Worm (Caenorhabditis elegans): ENCODE results near the gene B0228.6.

- TF ChIP-seq T22C8.4 (GFP tag; IDR thresholded peaks at IDR 0.05) (no peak), flt-1 (GFP tag; IDR thresholded peaks at IDR 0.05) (no peak), tab-1 (GFP tag; IDR thresholded peaks at IDR 0.05) (no peak), klf-2 (GFP tag; conservative IDR thresholded peaks at IDR 0.05) (no peak), ref-1 (GFP tag; conservative IDR thresholded peaks at IDR 0.05) (no peak), ztf-29 (GFP tag; IDR thresholded peaks at IDR 0.05) (no peak), cog-1 (tag; optimal IDR thresholded peaks at IDR 0.05) (no peak)
These were observed 47.6 kb downstream of the B0228.6 start, which contains the start of gene luc-7L for ce11 chrII:7707383-7707782.
